Fruit fly (Drosophila melanogaster) whole organism, embryonic: Measurements from ENCODE around the gene CG3704.
A peak's percentile ranks its signal among the peaks of the same experiment; 100 is the strongest.

Experiments
- Ada2b ChIP-seq: fragments of 200-800 bp; sonication (Bioruptor generic); IDR thresholded peaks from 2 replicates; pipeline ENCODE4 v1.3.6; 2022; ENCODE audit warnings: missing biosample characterization, missing genetic modification characterization
- Atf6 ChIP-seq: fragments of 200-800 bp; sonication (Bioruptor generic); IDR thresholded peaks from 2 replicates; pipeline ENCODE4 v1.3.6; 2022; ENCODE audit warnings: missing biosample characterization, missing genetic modification characterization
- Bdp1 ChIP-seq: fragments of 200-800 bp; sonication (Bioruptor generic); optimal IDR thresholded peaks from 3 replicates; lab custom pipeline; 2016; ENCODE audit warnings: missing biosample characterization, missing genetic modification characterization
- CG11695 ChIP-seq: fragments of 200-800 bp; sonication (Bioruptor generic); IDR thresholded peaks from 3 replicates; pipeline ENCODE4 v1.3.6; 2022; ENCODE audit warnings: missing biosample characterization, missing genetic modification characterization
- CG11696 ChIP-seq: fragments of 200-800 bp; sonication (Bioruptor generic); IDR thresholded peaks from 2 replicates; pipeline ENCODE4 v1.3.6; 2022; ENCODE audit warnings: missing biosample characterization, missing genetic modification characterization
- CG11723 ChIP-seq: fragments of 200-800 bp; sonication (Bioruptor generic); optimal IDR thresholded peaks from 2 replicates; lab custom pipeline; 2017; ENCODE audit warnings: missing biosample characterization, mild to moderate bottlenecking, missing genetic modification characterization
- CG14710 ChIP-seq: fragments of 200-800 bp; sonication (Bioruptor generic); optimal IDR thresholded peaks from 3 replicates; lab custom pipeline; 2019; ENCODE audit warnings: missing biosample characterization, mild to moderate bottlenecking, missing genetic modification characterization, moderate library complexity
- CG15479 ChIP-seq: fragments of 200-800 bp; sonication (Bioruptor generic); optimal IDR thresholded peaks from 3 replicates; lab custom pipeline; 2019; ENCODE audit warnings: missing biosample characterization, mild to moderate bottlenecking, missing genetic modification characterization, moderate library complexity
- CG16779 ChIP-seq: fragments of 200-800 bp; sonication (Bioruptor generic); IDR thresholded peaks from 2 replicates; pipeline ENCODE4 v1.3.6; 2022; ENCODE audit warnings: missing biosample characterization, missing genetic modification characterization
- CG17328 ChIP-seq: fragments of 200-800 bp; sonication (Bioruptor generic); IDR thresholded peaks from 2 replicates; pipeline ENCODE4 v1.3.6; 2022; ENCODE audit warnings: missing biosample characterization, missing genetic modification characterization
- CG17385 ChIP-seq: fragments of 200-800 bp; sonication (Bioruptor generic); optimal IDR thresholded peaks from 3 replicates; lab custom pipeline; 2018; ENCODE audit warnings: missing biosample characterization, mild to moderate bottlenecking, missing genetic modification characterization
- CG1832 ChIP-seq: fragments of 200-800 bp; sonication (Bioruptor generic); optimal IDR thresholded peaks from 2 replicates; lab custom pipeline; 2017; ENCODE audit warnings: missing biosample characterization, mild to moderate bottlenecking, missing genetic modification characterization, inconsistent platforms
- CG3065 ChIP-seq: fragments of 200-800 bp; sonication (Bioruptor generic); optimal IDR thresholded peaks from 2 replicates; lab custom pipeline; 2016; ENCODE audit warnings: missing biosample characterization, missing genetic modification characterization
- CG31441 ChIP-seq: fragments of 200-800 bp; sonication (Bioruptor generic); IDR thresholded peaks from 2 replicates; pipeline ENCODE4 v1.3.6; 2022; ENCODE audit warnings: missing biosample characterization, missing genetic modification characterization
- CG32532 ChIP-seq: fragments of 200-800 bp; sonication (Bioruptor generic); IDR thresholded peaks from 2 replicates; pipeline ENCODE4 v1.3.6; 2022; ENCODE audit warnings: missing biosample characterization, missing genetic modification characterization
- CG3838 ChIP-seq: fragments of 200-800 bp; sonication (Bioruptor generic); optimal IDR thresholded peaks from 3 replicates; lab custom pipeline; 2016; ENCODE audit warnings: missing biosample characterization, missing genetic modification characterization
- CG3847 ChIP-seq: fragments of 200-800 bp; sonication (Bioruptor generic); IDR thresholded peaks from 2 replicates; pipeline ENCODE4 v1.3.6; 2022; ENCODE audit warnings: missing biosample characterization, missing genetic modification characterization
- CG4404 ChIP-seq: fragments of 200-800 bp; sonication (Bioruptor generic); IDR thresholded peaks from 2 replicates; pipeline ENCODE4 v1.3.6; 2022; ENCODE audit warnings: missing biosample characterization, missing genetic modification characterization
- CG5245 ChIP-seq: fragments of 200-800 bp; sonication (Bioruptor generic); optimal IDR thresholded peaks from 3 replicates; lab custom pipeline; 2016; ENCODE audit warnings: missing biosample characterization, missing genetic modification characterization
- CG7372 ChIP-seq: fragments of 200-800 bp; sonication (Bioruptor generic); IDR thresholded peaks from 2 replicates; pipeline ENCODE4 v1.3.6; 2022; ENCODE audit warnings: missing biosample characterization, missing genetic modification characterization
- CG9609 ChIP-seq: fragments of 200-800 bp; sonication (Bioruptor generic); optimal IDR thresholded peaks from 3 replicates; lab custom pipeline; 2016; ENCODE audit warnings: missing biosample characterization, missing genetic modification characterization
- CG9797 ChIP-seq: fragments of 200-800 bp; sonication (Bioruptor generic); optimal IDR thresholded peaks from 3 replicates; lab custom pipeline; 2018; ENCODE audit warnings: missing biosample characterization, mild to moderate bottlenecking, missing genetic modification characterization
- Dek ChIP-seq: fragments of 200-800 bp; sonication (Bioruptor generic); optimal IDR thresholded peaks from 3 replicates; lab custom pipeline; 2019; ENCODE audit warnings: missing biosample characterization, mild to moderate bottlenecking, missing genetic modification characterization, moderate library complexity
- Fer2 ChIP-seq: fragments of 200-800 bp; sonication (Bioruptor generic); optimal IDR thresholded peaks from 2 replicates; lab custom pipeline; 2018; ENCODE audit warnings: missing biosample characterization, mild to moderate bottlenecking, missing genetic modification characterization, moderate library complexity
- Max ChIP-seq: fragments of 200-800 bp; sonication (Bioruptor generic); optimal IDR thresholded peaks from 2 replicates; lab custom pipeline; 2016; ENCODE audit warnings: missing biosample characterization, mild to moderate bottlenecking, missing genetic modification characterization
- Med ChIP-seq: fragments of 200-800 bp; sonication (Bioruptor generic); peaks from one replicate; lab custom pipeline; 2016; ENCODE audit warnings: missing biosample characterization, missing genetic modification characterization, mild to moderate bottlenecking, inconsistent platforms, moderate library complexity
- Myb ChIP-seq: fragments of 200-800 bp; sonication (Bioruptor generic); optimal IDR thresholded peaks from 2 replicates; lab custom pipeline; 2016; ENCODE audit warnings: missing biosample characterization, missing genetic modification characterization
- NfI ChIP-seq: fragments of 200-800 bp; sonication (Bioruptor generic); optimal IDR thresholded peaks from 3 replicates; lab custom pipeline; 2018; ENCODE audit warnings: missing biosample characterization, mild to moderate bottlenecking, missing genetic modification characterization, moderate library complexity
- Pdp1 ChIP-seq, 2 experiments: fragments of 200-800 bp; sonication (Bioruptor generic); optimal IDR thresholded peaks; 3 replicates each; lab custom pipeline; 2016; ENCODE audit warnings: missing biosample characterization in 2 of 2, missing genetic modification characterization in 2 of 2, mild to moderate bottlenecking in 1 of 2, moderate library complexity in 1 of 2
- Poxn ChIP-seq: fragments of 200-800 bp; sonication (Bioruptor generic); IDR thresholded peaks from 2 replicates; pipeline ENCODE4 v1.3.6; 2022; ENCODE audit warnings: missing biosample characterization, missing genetic modification characterization
- Rfx ChIP-seq: fragments of 200-800 bp; sonication (Bioruptor generic); IDR thresholded peaks from 2 replicates; pipeline ENCODE4 v1.3.6; 2022; ENCODE audit warnings: missing biosample characterization, missing genetic modification characterization
- Sry-β ChIP-seq: fragments of 200-800 bp; sonication (Bioruptor generic); optimal IDR thresholded peaks from 2 replicates; lab custom pipeline; 2018; ENCODE audit warnings: missing biosample characterization, mild to moderate bottlenecking, missing genetic modification characterization, moderate library complexity
- Vsx1 ChIP-seq: fragments of 200-800 bp; sonication (Bioruptor generic); optimal IDR thresholded peaks from 2 replicates; lab custom pipeline; 2017; ENCODE audit warnings: missing biosample characterization, mild to moderate bottlenecking, missing genetic modification characterization, missing genetic modification reagents
- ab ChIP-seq: fragments of 200-800 bp; sonication (Bioruptor generic); optimal IDR thresholded peaks from 2 replicates; lab custom pipeline; 2016; ENCODE audit warnings: missing biosample characterization, missing genetic modification characterization
- bcd ChIP-seq: fragments of 200-800 bp; sonication (Bioruptor generic); optimal IDR thresholded peaks from 2 replicates; lab custom pipeline; 2017; ENCODE audit warnings: missing biosample characterization, mild to moderate bottlenecking, missing genetic modification characterization
- corto ChIP-seq: fragments of 200-800 bp; sonication (Bioruptor generic); optimal IDR thresholded peaks from 2 replicates; lab custom pipeline; 2016; ENCODE audit warnings: missing biosample characterization, mild to moderate bottlenecking, missing genetic modification characterization, moderate library complexity
- eyg ChIP-seq: fragments of 200-800 bp; sonication (Bioruptor generic); optimal IDR thresholded peaks from 3 replicates; lab custom pipeline; 2016; ENCODE audit warnings: missing biosample characterization, missing genetic modification characterization
- gt ChIP-seq: fragments of 200-800 bp; sonication (Bioruptor generic); IDR thresholded peaks from 2 replicates; pipeline ENCODE4 v1.3.6; 2022; ENCODE audit warnings: missing biosample characterization, missing genetic modification characterization
- ham ChIP-seq: fragments of 200-800 bp; sonication (Bioruptor generic); IDR thresholded peaks from 2 replicates; pipeline ENCODE4 v1.3.6; 2022; ENCODE audit warnings: missing biosample characterization, missing genetic modification characterization
- inv ChIP-seq: fragments of 200-800 bp; sonication (Bioruptor generic); IDR thresholded peaks from 2 replicates; pipeline ENCODE4 v1.3.6; 2022; ENCODE audit warnings: missing biosample characterization, missing genetic modification characterization; ENCODE audit not compliant: partially characterized antibody
- jigr1 ChIP-seq: fragments of 200-800 bp; sonication (Bioruptor generic); IDR thresholded peaks from 3 replicates; pipeline ENCODE4 v1.3.6; 2022; ENCODE audit warnings: missing biosample characterization, missing genetic modification characterization
- pan ChIP-seq, 4 experiments: fragments of >200 bp in 3 of 4; fragments of 200-800 bp in 1 of 4; sonication (Bioruptor generic) in 1 of 4; optimal IDR thresholded peaks in 3 of 4; IDR thresholded peaks in 1 of 4; 2 replicates each; pipeline versions ENCODE4 v1.3.6 to Lab custom; 2017 to 2022; ENCODE audit warnings: missing biosample characterization in 2 of 4, missing genetic modification characterization in 2 of 4, mixed read lengths in 1 of 4
- pnt ChIP-seq: fragments of 200-800 bp; sonication (Bioruptor generic); optimal IDR thresholded peaks from 3 replicates; lab custom pipeline; 2016; ENCODE audit warnings: missing biosample characterization, missing genetic modification characterization
- psq ChIP-seq: fragments of 200-800 bp; sonication (Bioruptor generic); optimal IDR thresholded peaks from 2 replicates; lab custom pipeline; 2017; ENCODE audit warnings: missing biosample characterization, missing genetic modification characterization
- sim ChIP-seq: fragments of 200-800 bp; sonication (Bioruptor generic); IDR thresholded peaks from 2 replicates; pipeline ENCODE4 v1.3.6; 2022; ENCODE audit warnings: missing biosample characterization, missing genetic modification characterization
- tio ChIP-seq: fragments of 200-800 bp; sonication (Bioruptor generic); optimal IDR thresholded peaks from 2 replicates; lab custom pipeline; 2017; ENCODE audit warnings: missing biosample characterization, missing genetic modification characterization, inconsistent platforms
- tna ChIP-seq: fragments of 200-800 bp; sonication (Bioruptor generic); IDR thresholded peaks from 2 replicates; pipeline ENCODE4 v1.3.6; 2022; ENCODE audit warnings: missing biosample characterization, missing genetic modification characterization; ENCODE audit not compliant: partially characterized antibody
- usp ChIP-seq: fragments of >200 bp; optimal IDR thresholded peaks from 2 replicates; lab custom pipeline; 2017; ENCODE audit warnings: missing biosample characterization, missing genetic modification characterization
- wek ChIP-seq: fragments of 200-800 bp; sonication (Bioruptor generic); optimal IDR thresholded peaks from 3 replicates; lab custom pipeline; 2018; ENCODE audit warnings: missing biosample characterization, mild to moderate bottlenecking, missing genetic modification characterization, moderate library complexity

Gene CG3704

dm6 chrX:935049-935900 is 5.3 kb downstream of the CG3704 start, which contains the start of gene TRAM (continued):
- TF ChIP-seq CG11696 (GFP tag; lab: Robert Waterston, UW), result peak; percentile 92
- peak; percentile 100 for TF ChIP-seq CG17328 (GFP tag; lab: Robert Waterston, UW)
- peak; percentile 96 for TF ChIP-seq sim (GFP tag; lab: Robert Waterston, UW)
- TF ChIP-seq Atf6 (GFP tag; lab: Robert Waterston, UW), result peak; percentile 99
- TF ChIP-seq CG3847 (GFP tag; lab: Robert Waterston, UW), result peak; percentile 99
- peak; percentile 99 for TF ChIP-seq CG7372
- TF ChIP-seq CG32532 (GFP tag; lab: Robert Waterston, UW), result peak; percentile 100
- TF ChIP-seq CG31441 (GFP tag; lab: Robert Waterston, UW), result peak; percentile 96
- no peak for TF ChIP-seq usp (GFP tag; lab: Kevin White, UChicago)
- peak; percentile 85 for TF ChIP-seq CG9797 (GFP tag; lab: Kevin White, UChicago)
- peak; percentile 96 for TF ChIP-seq CG14710
- TF ChIP-seq Bdp1 (GFP tag; lab: Kevin White, UChicago), result peak; percentile 93
- TF ChIP-seq psq, result peak; percentile 91
- peak; percentile 95 to 98 for TF ChIP-seq Pdp1 (GFP tag; optimal IDR thresholded peaks at IDR 0.05; lab: Kevin White, UChicago)
- peak; percentile 93 for TF ChIP-seq Max (GFP tag; lab: Kevin White, UChicago)
- TF ChIP-seq corto (GFP tag; lab: Kevin White, UChicago), result no peak
- TF ChIP-seq Fer2 (tag; lab: Kevin White, UChicago), result peak; percentile 95
- TF ChIP-seq CG17385 (GFP tag; lab: Kevin White, UChicago), result peak; percentile 96
- TF ChIP-seq CG11723 (GFP tag; lab: Kevin White, UChicago), result peak; percentile 99
- peak; percentile 98 for TF ChIP-seq NfI (GFP tag; lab: Kevin White, UChicago)
- peak; percentile 98 for TF ChIP-seq Poxn (GFP tag; lab: Robert Waterston, UW)
- TF ChIP-seq bcd, result peak; percentile 99
- peak; percentile 93 for TF ChIP-seq Myb (GFP tag; lab: Kevin White, UChicago)
- TF ChIP-seq Ada2b, result peak; percentile 98
- TF ChIP-seq CG3838 (GFP tag; lab: Kevin White, UChicago), result peak; percentile 97
- TF ChIP-seq Med (GFP tag; lab: Kevin White, UChicago), result peak; percentile 100
- TF ChIP-seq wek (GFP tag; lab: Kevin White, UChicago), result peak; percentile 94
- peak; percentile 68 for TF ChIP-seq tna
- TF ChIP-seq pan (optimal IDR thresholded peaks at IDR 0.05; lab: Kevin White, UChicago), result no peak
- peak in 1 of 2 experiments; percentile 99 for TF ChIP-seq pan (GFP tag; optimal IDR thresholded peaks at IDR 0.05 in 1 of 2, IDR thresholded peaks at IDR 0.05 in 1 of 2)
- peak; percentile 68 for TF ChIP-seq CG15479 (GFP tag; lab: Kevin White, UChicago)
- TF ChIP-seq CG1832, result peak; percentile 92
- no peak for TF ChIP-seq tio (GFP tag; lab: Kevin White, UChicago)
- TF ChIP-seq Rfx (GFP tag; lab: Robert Waterston, UW), result peak; percentile 99
- peak; percentile 98 for TF ChIP-seq CG11695
- peak; percentile 99 for TF ChIP-seq CG9609 (GFP tag; lab: Kevin White, UChicago)
- peak; percentile 98 for TF ChIP-seq pnt (GFP tag; lab: Kevin White, UChicago)
- peak; percentile 94 for TF ChIP-seq Vsx1 (GFP tag; lab: Kevin White, UChicago)
- TF ChIP-seq eyg, result peak; percentile 96
- peak; percentile 74 for TF ChIP-seq inv (GFP tag; lab: Robert Waterston, UW)
- TF ChIP-seq ab (GFP tag; lab: Kevin White, UChicago), result peak; percentile 90
- peak; percentile 66 for TF ChIP-seq Sry-β (GFP tag; lab: Kevin White, UChicago)
- peak; percentile 99 for TF ChIP-seq CG4404 (GFP tag; lab: Robert Waterston, UW)
- TF ChIP-seq jigr1 (GFP tag; lab: Robert Waterston, UW), result peak; percentile 96
- TF ChIP-seq Dek, result peak; percentile 97
- TF ChIP-seq CG5245, result peak; percentile 97
- peak; percentile 97 for TF ChIP-seq CG16779
- peak; percentile 97 for TF ChIP-seq CG3065 (GFP tag; lab: Kevin White, UChicago)
- TF ChIP-seq ham (GFP tag; lab: Robert Waterston, UW), result peak; percentile 98
- peak; percentile 97 for TF ChIP-seq gt
